Worm (Caenorhabditis elegans) whole organism, young adult: ENCODE data around the gene emb-30.
A peak's percentile ranks its signal among the peaks of the same experiment; 100 is the strongest.

Experiments used
- ZK185.1 ChIP-seq: sonication (generic microtip); optimal IDR thresholded peaks from 2 replicates; lab custom pipeline; 2016; ENCODE audit warnings: mild to moderate bottlenecking, missing genetic modification characterization, missing compliant biosample characterization; ENCODE audit not compliant: poor library complexity, severe bottlenecking
- gei-17 ChIP-seq: fragments of 200-800 bp; sonication (Bioruptor generic); optimal IDR thresholded peaks from 2 replicates; lab custom pipeline; 2018; ENCODE audit warnings: mild to moderate bottlenecking, missing genetic modification characterization, missing compliant biosample characterization

DNA sequence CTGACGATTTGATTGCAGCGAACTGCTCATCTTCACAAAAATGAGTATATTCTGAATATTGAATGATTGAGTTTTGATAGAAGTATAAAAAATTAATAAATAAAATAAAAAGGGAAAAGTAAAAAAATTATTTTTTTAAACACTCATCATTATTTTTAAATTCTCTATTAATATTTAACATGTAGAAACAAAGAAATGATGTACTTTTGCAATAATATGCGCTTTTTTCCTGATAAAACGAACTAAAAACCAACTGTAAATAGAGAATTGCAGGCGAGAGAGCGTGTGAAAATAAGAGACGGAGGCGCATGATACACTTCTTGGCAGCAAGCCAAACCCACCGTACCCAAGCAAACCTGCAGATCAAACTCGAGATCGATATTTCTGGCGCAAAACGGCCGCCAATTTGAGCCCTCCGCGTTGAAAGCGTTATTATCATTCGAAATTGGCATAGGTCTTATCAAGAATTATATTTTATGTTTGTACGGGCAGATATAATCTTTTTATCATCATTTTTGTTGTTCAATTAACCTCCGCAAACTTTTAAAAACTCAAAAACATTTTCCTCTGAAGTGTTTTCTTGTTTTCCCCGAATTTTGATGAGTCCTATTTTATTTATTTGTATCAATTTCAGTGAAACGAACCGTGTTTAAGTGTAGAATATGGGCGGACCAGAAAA, 14.9 kb upstream of the emb-30 start, which contains the start of the genes rheb-1 and spk-1:
- peak; percentile 47 for TF ChIP-seq gei-17 (GFP tag; lab: Kevin White, UChicago)
- peak; percentile 84 for TF ChIP-seq ZK185.1 (tag; lab: Kevin White, UChicago)
